Fruit fly (Drosophila melanogaster) whole organism, embryonic: ENCODE measurements around the gene CG32812.
A peak's percentile ranks its signal among the peaks of the same experiment; 100 is the strongest.

Experiments
- CG10147 ChIP-seq: fragments of 200-800 bp; sonication (Bioruptor generic); optimal IDR thresholded peaks from 2 replicates; lab custom pipeline; 2019; ENCODE audit warnings: missing biosample characterization, mild to moderate bottlenecking, missing genetic modification characterization, moderate library complexity
- CG10267 ChIP-seq: fragments of 200-800 bp; sonication (Bioruptor generic); optimal IDR thresholded peaks from 2 replicates; lab custom pipeline; 2018; ENCODE audit warnings: missing biosample characterization, mild to moderate bottlenecking, missing genetic modification characterization, moderate library complexity
- CG10543 ChIP-seq: fragments of 200-800 bp; sonication (Bioruptor generic); optimal IDR thresholded peaks from 3 replicates; lab custom pipeline; 2017; ENCODE audit warnings: missing biosample characterization, mild to moderate bottlenecking, missing genetic modification characterization, moderate library complexity
- CG12659 ChIP-seq: fragments of 200-800 bp; sonication (Bioruptor generic); optimal IDR thresholded peaks from 3 replicates; lab custom pipeline; 2017; ENCODE audit warnings: mild to moderate bottlenecking, missing biosample characterization, missing genetic modification reagents, missing genetic modification characterization
- CG13296 ChIP-seq: fragments of 200-800 bp; sonication (Bioruptor generic); optimal IDR thresholded peaks from 3 replicates; lab custom pipeline; 2018; ENCODE audit warnings: missing biosample characterization, mild to moderate bottlenecking, missing genetic modification characterization
- CG13775 ChIP-seq: fragments of 200-800 bp; sonication (Bioruptor generic); optimal IDR thresholded peaks from 3 replicates; lab custom pipeline; 2017; ENCODE audit warnings: missing biosample characterization, mild to moderate bottlenecking, missing genetic modification characterization
- CG15073 ChIP-seq: fragments of 200-800 bp; sonication (Bioruptor generic); optimal IDR thresholded peaks from 2 replicates; lab custom pipeline; 2016; ENCODE audit warnings: missing biosample characterization, missing genetic modification characterization
- CG15514 ChIP-seq: fragments of 200-800 bp; sonication (Bioruptor generic); optimal IDR thresholded peaks from 3 replicates; lab custom pipeline; 2017; ENCODE audit warnings: missing biosample characterization, missing genetic modification characterization, mild to moderate bottlenecking, moderate library complexity, missing genetic modification reagents
- CG17385 ChIP-seq: fragments of 200-800 bp; sonication (Bioruptor generic); optimal IDR thresholded peaks from 3 replicates; lab custom pipeline; 2018; ENCODE audit warnings: missing biosample characterization, mild to moderate bottlenecking, missing genetic modification characterization
- CG18262 ChIP-seq: fragments of 200-800 bp; optimal IDR thresholded peaks from 3 replicates; lab custom pipeline; 2019; ENCODE audit warnings: missing biosample characterization, mild to moderate bottlenecking, missing genetic modification characterization, moderate library complexity
- CG2712 ChIP-seq: fragments of 200-800 bp; optimal IDR thresholded peaks from 3 replicates; lab custom pipeline; 2019; ENCODE audit warnings: missing biosample characterization, mild to moderate bottlenecking, missing genetic modification characterization, moderate library complexity
- CG4707 ChIP-seq: fragments of 200-800 bp; sonication (Bioruptor generic); optimal IDR thresholded peaks from 2 replicates; lab custom pipeline; 2018; ENCODE audit warnings: missing biosample characterization, mild to moderate bottlenecking, missing genetic modification characterization, moderate library complexity
- CG7928 ChIP-seq: fragments of 200-800 bp; sonication (Bioruptor generic); optimal IDR thresholded peaks from 2 replicates; lab custom pipeline; 2017; ENCODE audit warnings: missing biosample characterization, mild to moderate bottlenecking, missing genetic modification characterization
- CG7963 ChIP-seq: fragments of 200-800 bp; sonication (Bioruptor generic); IDR thresholded peaks from 3 replicates; pipeline ENCODE4 v1.3.6; 2022; ENCODE audit warnings: missing biosample characterization, missing genetic modification characterization; ENCODE audit not compliant: partially characterized antibody
- CG9437 ChIP-seq: fragments of 200-800 bp; sonication (Bioruptor generic); optimal IDR thresholded peaks from 2 replicates; lab custom pipeline; 2018; ENCODE audit warnings: missing biosample characterization, mild to moderate bottlenecking, missing genetic modification characterization
- CG9727 ChIP-seq: fragments of 200-800 bp; sonication (Bioruptor generic); optimal IDR thresholded peaks from 3 replicates; lab custom pipeline; 2017; ENCODE audit warnings: missing biosample characterization, mild to moderate bottlenecking, missing genetic modification characterization
- CG9932 ChIP-seq: fragments of 200-800 bp; sonication (Bioruptor generic); IDR thresholded peaks from 2 replicates; pipeline ENCODE4 v1.3.6; 2022; ENCODE audit warnings: missing biosample characterization, missing genetic modification characterization
- CTCF ChIP-seq: fragments of 200-800 bp; sonication (Bioruptor generic); optimal IDR thresholded peaks from 2 replicates; lab custom pipeline; 2017; ENCODE audit warnings: missing biosample characterization, mild to moderate bottlenecking, missing genetic modification characterization, moderate library complexity
- Dll ChIP-seq: fragments of 200-800 bp; sonication (Bioruptor generic); IDR thresholded peaks from 4 replicates; pipeline ENCODE4 v1.3.6; 2022; ENCODE audit warnings: missing biosample characterization, missing genetic modification characterization; ENCODE audit not compliant: partially characterized antibody
- Hr51 ChIP-seq, 2 experiments: fragments of 200-800 bp; sonication (Bioruptor generic); optimal IDR thresholded peaks; 2 replicates in 1 of 2; 3 replicates in 1 of 2; lab custom pipeline; 2016 to 2018; ENCODE audit warnings: missing biosample characterization in 2 of 2, missing genetic modification characterization in 2 of 2, mild to moderate bottlenecking in 1 of 2, moderate library complexity in 1 of 2
- Hr78 ChIP-seq, 2 experiments: fragments of 200-800 bp in 1 of 2; fragments of >200 bp in 1 of 2; sonication (Bioruptor generic) in 1 of 2; optimal IDR thresholded peaks; 2 replicates each; lab custom pipeline; 2017 to 2019; ENCODE audit warnings: missing biosample characterization in 2 of 2, missing genetic modification characterization in 2 of 2, mild to moderate bottlenecking in 1 of 2, moderate library complexity in 1 of 2
- Hsf ChIP-seq: fragments of 200-800 bp; sonication (Bioruptor generic); optimal IDR thresholded peaks from 3 replicates; lab custom pipeline; 2016; ENCODE audit warnings: missing biosample characterization, missing genetic modification characterization
- Lhr ChIP-seq: fragments of 200-800 bp; sonication (Bioruptor generic); optimal IDR thresholded peaks from 3 replicates; lab custom pipeline; 2017; ENCODE audit warnings: mild to moderate bottlenecking, missing biosample characterization, missing genetic modification reagents, missing genetic modification characterization
- Lpt ChIP-seq: fragments of >200 bp; optimal IDR thresholded peaks from 2 replicates; lab custom pipeline; 2018; ENCODE audit warnings: missing biosample characterization, missing genetic modification characterization
- Max ChIP-seq: fragments of 200-800 bp; sonication (Bioruptor generic); optimal IDR thresholded peaks from 2 replicates; lab custom pipeline; 2016; ENCODE audit warnings: missing biosample characterization, mild to moderate bottlenecking, missing genetic modification characterization
- Med ChIP-seq: fragments of 200-800 bp; sonication (Bioruptor generic); peaks from one replicate; lab custom pipeline; 2016; ENCODE audit warnings: missing biosample characterization, missing genetic modification characterization, mild to moderate bottlenecking, inconsistent platforms, moderate library complexity
- Myb ChIP-seq: fragments of 200-800 bp; sonication (Bioruptor generic); optimal IDR thresholded peaks from 2 replicates; lab custom pipeline; 2016; ENCODE audit warnings: missing biosample characterization, missing genetic modification characterization
- NC2β ChIP-seq: fragments of 200-800 bp; sonication (Bioruptor generic); optimal IDR thresholded peaks from 2 replicates; lab custom pipeline; 2016; ENCODE audit warnings: missing biosample characterization, missing genetic modification characterization
- Opbp ChIP-seq: fragments of 200-800 bp; sonication (Bioruptor generic); IDR thresholded peaks from 3 replicates; pipeline ENCODE4 v1.3.6; 2022; ENCODE audit warnings: missing biosample characterization, missing genetic modification characterization; ENCODE audit not compliant: partially characterized antibody
- Pdp1 ChIP-seq, 2 experiments: fragments of 200-800 bp; sonication (Bioruptor generic); optimal IDR thresholded peaks; 3 replicates each; lab custom pipeline; 2016; ENCODE audit warnings: missing biosample characterization in 2 of 2, missing genetic modification characterization in 2 of 2, mild to moderate bottlenecking in 1 of 2, moderate library complexity in 1 of 2
- Scr ChIP-seq: fragments of 200-800 bp; sonication (Bioruptor generic); IDR thresholded peaks from 2 replicates; pipeline ENCODE4 v1.3.6; 2022; ENCODE audit warnings: missing biosample characterization, missing genetic modification characterization; ENCODE audit not compliant: partially characterized antibody
- Sin3A ChIP-seq: fragments of >200 bp; optimal IDR thresholded peaks from 2 replicates; lab custom pipeline; 2018
- amos ChIP-seq: fragments of 200-800 bp; sonication (Bioruptor generic); IDR thresholded peaks from 2 replicates; pipeline ENCODE4 v1.3.6; 2022; ENCODE audit warnings: missing biosample characterization, missing genetic modification characterization; ENCODE audit not compliant: partially characterized antibody
- dm ChIP-seq: fragments of 200-800 bp; sonication (Bioruptor generic); optimal IDR thresholded peaks from 3 replicates; lab custom pipeline; 2016; ENCODE audit warnings: missing biosample characterization, missing genetic modification characterization
- dmrt99B ChIP-seq: fragments of 200-800 bp; sonication (Bioruptor generic); optimal IDR thresholded peaks from 2 replicates; lab custom pipeline; 2018; ENCODE audit warnings: missing biosample characterization, mild to moderate bottlenecking, missing genetic modification characterization, moderate library complexity
- ems ChIP-seq: fragments of 200-800 bp; sonication (Bioruptor generic); optimal IDR thresholded peaks from 3 replicates; lab custom pipeline; 2016; ENCODE audit warnings: missing biosample characterization, missing genetic modification characterization
- gem ChIP-seq: fragments of 200-800 bp; sonication (Bioruptor generic); optimal IDR thresholded peaks from 2 replicates; lab custom pipeline; 2019; ENCODE audit warnings: missing biosample characterization, mild to moderate bottlenecking, missing genetic modification characterization, moderate library complexity
- kah ChIP-seq: fragments of 200-800 bp; sonication (Bioruptor generic); optimal IDR thresholded peaks from 2 replicates; lab custom pipeline; 2018; ENCODE audit warnings: missing biosample characterization, mild to moderate bottlenecking, missing genetic modification characterization
- lola ChIP-seq, 3 experiments: fragments of >200 bp in 2 of 3; fragments of 200-800 bp in 1 of 3; sonication (Bioruptor generic) in 1 of 3; optimal IDR thresholded peaks; 2 replicates each; lab custom pipeline; 2017 to 2019; ENCODE audit warnings: missing biosample characterization in 3 of 3, missing genetic modification characterization in 3 of 3, mild to moderate bottlenecking in 1 of 3, moderate library complexity in 1 of 3
- nerfin-2 ChIP-seq: fragments of 200-800 bp; sonication (Bioruptor generic); IDR thresholded peaks from 2 replicates; pipeline ENCODE4 v1.3.6; 2022; ENCODE audit warnings: missing biosample characterization, missing genetic modification characterization; ENCODE audit not compliant: partially characterized antibody
- pfk ChIP-seq: fragments of 200-800 bp; sonication (Bioruptor generic); optimal IDR thresholded peaks from 2 replicates; lab custom pipeline; 2018; ENCODE audit warnings: missing biosample characterization, mild to moderate bottlenecking, missing genetic modification characterization, moderate library complexity
- psq ChIP-seq: fragments of 200-800 bp; sonication (Bioruptor generic); optimal IDR thresholded peaks from 2 replicates; lab custom pipeline; 2017; ENCODE audit warnings: missing biosample characterization, missing genetic modification characterization
- sens ChIP-seq: fragments of 200-800 bp; sonication (Bioruptor generic); peaks from one replicate; lab custom pipeline; 2016; ENCODE audit warnings: missing biosample characterization, missing genetic modification characterization
- stwl ChIP-seq: fragments of 200-800 bp; sonication (Bioruptor generic); optimal IDR thresholded peaks from 3 replicates; lab custom pipeline; 2018; ENCODE audit warnings: missing biosample characterization, mild to moderate bottlenecking, missing genetic modification characterization, moderate library complexity
- sug ChIP-seq: fragments of 200-800 bp; optimal IDR thresholded peaks from 2 replicates; lab custom pipeline; 2019; ENCODE audit warnings: missing biosample characterization, mild to moderate bottlenecking, missing genetic modification characterization, moderate library complexity
- trh ChIP-seq: fragments of 200-800 bp; sonication (Bioruptor generic); optimal IDR thresholded peaks from 2 replicates; lab custom pipeline; 2016; ENCODE audit warnings: missing biosample characterization, missing genetic modification characterization
- vfl ChIP-seq: fragments of 200-800 bp; sonication (Bioruptor generic); optimal IDR thresholded peaks from 2 replicates; lab custom pipeline; 2016; ENCODE audit warnings: missing biosample characterization, missing genetic modification characterization
- vnd ChIP-seq: fragments of 200-800 bp; sonication (Bioruptor generic); IDR thresholded peaks from 3 replicates; pipeline ENCODE4 v1.3.6; 2022; ENCODE audit warnings: missing biosample characterization, missing genetic modification characterization; ENCODE audit not compliant: partially characterized antibody
- zen2 ChIP-seq: fragments of 200-800 bp; sonication (Bioruptor generic); IDR thresholded peaks from 3 replicates; pipeline ENCODE4 v1.3.6; 2022; ENCODE audit warnings: missing biosample characterization, missing genetic modification characterization; ENCODE audit not compliant: partially characterized antibody

CG32812 gene

dm6 chrX:1239832-1240231 is 47.3 kb upstream of the CG32812 start, which contains the start of gene CG11403 (continued):
- TF ChIP-seq CG7963 (GFP tag; lab: Robert Waterston, UW) = 0 out of 3 replicates have a peak, but pooled peaks have one; percentile 45
- no peak for TF ChIP-seq Lpt
- TF ChIP-seq CG12659 (GFP tag; lab: Kevin White, UChicago) = peak; percentile 32
- TF ChIP-seq ems (GFP tag; lab: Kevin White, UChicago) = no peak
- TF ChIP-seq vfl = peak; percentile 23
- peak; percentile 13 for TF ChIP-seq CG18262 (tag; lab: Kevin White, UChicago)
- peak; percentile 20 for TF ChIP-seq CG2712 (tag; lab: Kevin White, UChicago)
- peak; percentile 20 for TF ChIP-seq CG10267 (tag; lab: Kevin White, UChicago)
- TF ChIP-seq CG9437 (GFP tag; lab: Kevin White, UChicago) = no peak
- TF ChIP-seq Hsf (GFP tag; lab: Kevin White, UChicago) = peak; percentile 32
- TF ChIP-seq nerfin-2 (GFP tag; lab: Robert Waterston, UW) = peak; percentile 44; the same call in 1 of the 2 replicates
- TF ChIP-seq Dll (GFP tag; lab: Robert Waterston, UW) = peak; percentile 93
- TF ChIP-seq Sin3A (lab: Kevin White, UChicago) = peak; percentile 99
- peak; percentile 87 for TF ChIP-seq sens (GFP tag; lab: Kevin White, UChicago)
- peak; percentile 53 for TF ChIP-seq Myb (GFP tag; lab: Kevin White, UChicago)
- no peak for TF ChIP-seq CG4707 (GFP tag; lab: Kevin White, UChicago)
- peak; percentile 85 for TF ChIP-seq Med
- no peak for TF ChIP-seq pfk (GFP tag; lab: Kevin White, UChicago)
- peak; percentile 49 for TF ChIP-seq CG15514 (GFP tag; lab: Kevin White, UChicago)
- TF ChIP-seq sug (tag; lab: Kevin White, UChicago) = peak; percentile 14
- TF ChIP-seq CG9932 = peak; percentile 52
- no peak for TF ChIP-seq trh (GFP tag; lab: Kevin White, UChicago)
- TF ChIP-seq stwl = peak; percentile 45
- peak; percentile 93 for TF ChIP-seq Scr (GFP tag; lab: Robert Waterston, UW)
- TF ChIP-seq Max = peak; percentile 51
- peak; percentile 49 for TF ChIP-seq CG7928 (GFP tag; lab: Kevin White, UChicago)
- peak; percentile 79 for TF ChIP-seq vnd (GFP tag; lab: Robert Waterston, UW)
- TF ChIP-seq CG9727 (GFP tag; lab: Kevin White, UChicago) = peak; percentile 27
- TF ChIP-seq dmrt99B (tag; lab: Kevin White, UChicago) = no peak
- TF ChIP-seq CG10147 (GFP tag; lab: Kevin White, UChicago) = peak; percentile 13
- TF ChIP-seq gem (tag; lab: Kevin White, UChicago) = peak; percentile 29
- peak; percentile 5 for TF ChIP-seq NC2β (GFP tag; lab: Kevin White, UChicago)
- TF ChIP-seq Hr51 (GFP tag; optimal IDR thresholded peaks at IDR 0.05; lab: Kevin White, UChicago) = peak in 1 of 2 experiments; percentile 37
- TF ChIP-seq lola (GFP tag; optimal IDR thresholded peaks at IDR 0.05; lab: Kevin White, UChicago) = peak in 1 of 3 experiments; percentile 13
- TF ChIP-seq amos (GFP tag; lab: Robert Waterston, UW) = peak; percentile 73
- TF ChIP-seq psq (GFP tag; lab: Kevin White, UChicago) = no peak
- TF ChIP-seq CG13296 (GFP tag; lab: Kevin White, UChicago) = no peak
- peak; percentile 61; the same call in 1 of the 3 replicates for TF ChIP-seq zen2
- TF ChIP-seq kah (GFP tag; lab: Kevin White, UChicago) = peak; percentile 87
- TF ChIP-seq Hr78 (GFP tag; optimal IDR thresholded peaks at IDR 0.05; lab: Kevin White, UChicago) = no peak
- TF ChIP-seq dm (GFP tag; lab: Kevin White, UChicago) = peak; percentile 19
- TF ChIP-seq CTCF (GFP tag; lab: Kevin White, UChicago) = peak; percentile 62
- peak; percentile 95 for TF ChIP-seq CG17385 (GFP tag; lab: Kevin White, UChicago)
- peak; percentile 29 for TF ChIP-seq Lhr (GFP tag; lab: Kevin White, UChicago)
- TF ChIP-seq Pdp1 (GFP tag; optimal IDR thresholded peaks at IDR 0.05; lab: Kevin White, UChicago) = peak in 1 of 2 experiments; percentile 37
- TF ChIP-seq CG13775 (GFP tag; lab: Kevin White, UChicago) = no peak
- no peak for TF ChIP-seq CG15073 (GFP tag; lab: Kevin White, UChicago)
- peak; percentile 73; the same call in 1 of the 3 replicates for TF ChIP-seq Opbp (GFP tag; lab: Robert Waterston, UW)
- no peak for TF ChIP-seq CG10543 (GFP tag; lab: Kevin White, UChicago)
